Fruit fly (Drosophila melanogaster) whole organism, wandering third instar larva: ENCODE results near the gene Sf3a2.
A peak's percentile ranks its signal among the peaks of the same experiment; 100 is the strongest.

Source experiments
- Abd-B ChIP-seq: fragments of >200 bp; optimal IDR thresholded peaks from 2 replicates; lab custom pipeline; 2017; ENCODE audit warnings: missing biosample characterization, missing genetic modification characterization
- CG32264 ChIP-seq: fragments of 200-800 bp; sonication (Bioruptor generic); optimal IDR thresholded peaks from 2 replicates; lab custom pipeline; 2016; ENCODE audit warnings: missing biosample characterization, missing genetic modification characterization
- CG9705 ChIP-seq: fragments of 200-800 bp; sonication (Bioruptor generic); optimal IDR thresholded peaks from 2 replicates; lab custom pipeline; 2018; ENCODE audit warnings: missing biosample characterization, mild to moderate bottlenecking, missing genetic modification characterization
- CrebA ChIP-seq: fragments of 200-800 bp; sonication (Bioruptor generic); optimal IDR thresholded peaks from 2 replicates; lab custom pipeline; 2016; ENCODE audit warnings: missing biosample characterization, mild to moderate bottlenecking, missing genetic modification characterization, borderline replicate concordance
- Dfd ChIP-seq: fragments of >200 bp; optimal IDR thresholded peaks from 2 replicates; lab custom pipeline; 2017; ENCODE audit warnings: missing biosample characterization, missing genetic modification characterization
- Dif ChIP-seq: fragments of 200-275, 200-300 bp; sonication (Bioruptor generic); optimal IDR thresholded peaks from 2 replicates; lab custom pipeline; 2018; ENCODE audit warnings: missing biosample characterization, missing genetic modification characterization; ENCODE audit not compliant: partially characterized antibody
- GATAd ChIP-seq: sonication (Bioruptor generic); optimal IDR thresholded peaks from 2 replicates; lab custom pipeline; 2016; ENCODE audit warnings: missing biosample characterization, missing genetic modification characterization
- HLH106 ChIP-seq: fragments of 200-800 bp; optimal IDR thresholded peaks from 3 replicates; lab custom pipeline; 2019; ENCODE audit warnings: missing biosample characterization, mild to moderate bottlenecking, missing genetic modification characterization, moderate library complexity
- Hnf4 ChIP-seq: fragments of 200-800 bp; sonication (Bioruptor generic); optimal IDR thresholded peaks from 2 replicates; lab custom pipeline; 2016; ENCODE audit warnings: missing biosample characterization, mild to moderate bottlenecking, missing genetic modification characterization
- Hr78 ChIP-seq: fragments of >200 bp; optimal IDR thresholded peaks from 2 replicates; lab custom pipeline; 2017; ENCODE audit warnings: missing biosample characterization, missing genetic modification characterization
- Hr83 ChIP-seq: fragments of 200-300 bp; sonication (Bioruptor generic); optimal IDR thresholded peaks from 2 replicates; lab custom pipeline; 2016; ENCODE audit warnings: missing biosample characterization, mild to moderate bottlenecking, missing genetic modification characterization, moderate library complexity; ENCODE audit not compliant: poor library complexity, severe bottlenecking
- Jra ChIP-seq: sonication (Bioruptor generic); optimal IDR thresholded peaks from 2 replicates; lab custom pipeline; 2016; ENCODE audit warnings: missing biosample characterization, missing genetic modification characterization
- Mio ChIP-seq: sonication (Bioruptor generic); optimal IDR thresholded peaks from 2 replicates; lab custom pipeline; 2016; ENCODE audit warnings: missing biosample characterization, missing genetic modification characterization
- Myc ChIP-seq: fragments of >200 bp; optimal IDR thresholded peaks from 2 replicates; lab custom pipeline; 2017
- N ChIP-seq: fragments of >200 bp; optimal IDR thresholded peaks from 2 replicates; lab custom pipeline; 2018; ENCODE audit warnings: missing biosample characterization, missing external identifiers, missing genetic modification characterization
- OdsH ChIP-seq: fragments of 200-800 bp; sonication (Bioruptor generic); optimal IDR thresholded peaks from 2 replicates; lab custom pipeline; 2016; ENCODE audit warnings: missing biosample characterization, mild to moderate bottlenecking, missing genetic modification characterization
- Rel ChIP-seq, 2 experiments: fragments of 200-800 bp; sonication (Bioruptor generic) in 1 of 2; optimal IDR thresholded peaks; 2 replicates in 1 of 2; 3 replicates in 1 of 2; lab custom pipeline; 2016 to 2019; ENCODE audit warnings: mild to moderate bottlenecking in 2 of 2, missing biosample characterization in 2 of 2, missing genetic modification characterization in 2 of 2, moderate library complexity in 1 of 2
- Sp1 ChIP-seq: fragments of 200-800 bp; sonication (Bioruptor generic); optimal IDR thresholded peaks from 3 replicates; lab custom pipeline; 2019; ENCODE audit warnings: missing biosample characterization, mild to moderate bottlenecking, missing genetic modification characterization, moderate library complexity
- Vsx2 ChIP-seq: fragments of 200-300, 225-300 bp; sonication (Bioruptor generic); optimal IDR thresholded peaks from 2 replicates; lab custom pipeline; 2018; ENCODE audit warnings: missing biosample characterization, missing genetic modification characterization; ENCODE audit not compliant: partially characterized antibody
- br ChIP-seq: fragments of 200-800 bp; sonication (Bioruptor generic); optimal IDR thresholded peaks from 2 replicates; lab custom pipeline; 2016; ENCODE audit warnings: missing biosample characterization, missing genetic modification characterization
- brk ChIP-seq: fragments of 200-800 bp; sonication (Bioruptor generic); optimal IDR thresholded peaks from 2 replicates; lab custom pipeline; 2016; ENCODE audit warnings: missing biosample characterization, mild to moderate bottlenecking, missing genetic modification characterization
- dl ChIP-seq, 2 experiments: fragments of 175-275, 200-275 bp in 1 of 2; fragments of 200-275 bp in 1 of 2; sonication (Bioruptor generic); optimal IDR thresholded peaks; lab custom pipeline; 2018; ENCODE audit warnings: mild to moderate bottlenecking in 2 of 2, missing biosample characterization in 2 of 2, missing genetic modification characterization in 2 of 2, moderate library complexity in 2 of 2; ENCODE audit not compliant: partially characterized antibody in 2 of 2, insufficient read depth in 1 of 2
- dmrt93B ChIP-seq: fragments of 200-800 bp; sonication (Bioruptor generic); optimal IDR thresholded peaks from 2 replicates; lab custom pipeline; 2018; ENCODE audit warnings: missing biosample characterization, mild to moderate bottlenecking, missing genetic modification characterization
- dsf ChIP-seq: sonication (Bioruptor generic); optimal IDR thresholded peaks from 2 replicates; lab custom pipeline; 2016; ENCODE audit warnings: missing biosample characterization, missing genetic modification characterization, borderline replicate concordance
- ey ChIP-seq: fragments of 200-800 bp; sonication (Bioruptor generic); optimal IDR thresholded peaks from 2 replicates; lab custom pipeline; 2016; ENCODE audit warnings: missing biosample characterization, missing genetic modification characterization
- foxo ChIP-seq, 2 experiments: fragments of 200-800 bp; sonication (Bioruptor generic); optimal IDR thresholded peaks; 2 replicates in 1 of 2; 3 replicates in 1 of 2; lab custom pipeline; 2016 to 2017; ENCODE audit warnings: missing biosample characterization in 2 of 2, missing genetic modification characterization in 2 of 2
- fru ChIP-seq: fragments of 200-800 bp; sonication (Bioruptor generic); optimal IDR thresholded peaks from 3 replicates; lab custom pipeline; 2016; ENCODE audit warnings: missing biosample characterization, mild to moderate bottlenecking, missing genetic modification characterization
- h ChIP-seq: fragments of 200-800 bp; sonication (Bioruptor generic); optimal IDR thresholded peaks from 3 replicates; lab custom pipeline; 2016; ENCODE audit warnings: missing biosample characterization, mild to moderate bottlenecking, missing genetic modification characterization
- jim ChIP-seq: fragments of 175-275, 200-325 bp; sonication (Bioruptor generic); optimal IDR thresholded peaks from 2 replicates; lab custom pipeline; 2016; ENCODE audit warnings: missing biosample characterization, mild to moderate bottlenecking, missing genetic modification characterization
- lola ChIP-seq: fragments of >200 bp; optimal IDR thresholded peaks from 2 replicates; lab custom pipeline; 2017; ENCODE audit warnings: missing biosample characterization, missing genetic modification characterization
- pan ChIP-seq: fragments of >200 bp; optimal IDR thresholded peaks from 2 replicates; lab custom pipeline; 2017
- psq ChIP-seq: fragments of 200-800 bp; sonication (Bioruptor generic); optimal IDR thresholded peaks from 3 replicates; lab custom pipeline; 2017; ENCODE audit warnings: missing biosample characterization, mild to moderate bottlenecking, missing genetic modification characterization, moderate library complexity
- rgr ChIP-seq: fragments of 200-800 bp; sonication (Bioruptor generic); optimal IDR thresholded peaks from 3 replicates; lab custom pipeline; 2016; ENCODE audit warnings: missing biosample characterization, mild to moderate bottlenecking, missing genetic modification characterization
- sage ChIP-seq: fragments of 200-800 bp; sonication (Bioruptor generic); optimal IDR thresholded peaks from 2 replicates; lab custom pipeline; 2016; ENCODE audit warnings: missing biosample characterization, mild to moderate bottlenecking, missing genetic modification characterization
- sv ChIP-seq: fragments of 200-800 bp; sonication (Bioruptor generic); optimal IDR thresholded peaks from 3 replicates; lab custom pipeline; 2016; ENCODE audit warnings: missing biosample characterization, missing genetic modification characterization
- tai ChIP-seq: sonication (Bioruptor generic); optimal IDR thresholded peaks from 2 replicates; lab custom pipeline; 2016; ENCODE audit warnings: missing biosample characterization, missing genetic modification characterization
- usp ChIP-seq: fragments of >200 bp; optimal IDR thresholded peaks from 2 replicates; lab custom pipeline; 2017; ENCODE audit warnings: missing biosample characterization, missing genetic modification characterization
- woc ChIP-seq: sonication (Bioruptor generic); optimal IDR thresholded peaks from 2 replicates; lab custom pipeline; 2016; ENCODE audit warnings: missing biosample characterization, mild to moderate bottlenecking, missing genetic modification characterization

The Sf3a2 gene

DNA sequence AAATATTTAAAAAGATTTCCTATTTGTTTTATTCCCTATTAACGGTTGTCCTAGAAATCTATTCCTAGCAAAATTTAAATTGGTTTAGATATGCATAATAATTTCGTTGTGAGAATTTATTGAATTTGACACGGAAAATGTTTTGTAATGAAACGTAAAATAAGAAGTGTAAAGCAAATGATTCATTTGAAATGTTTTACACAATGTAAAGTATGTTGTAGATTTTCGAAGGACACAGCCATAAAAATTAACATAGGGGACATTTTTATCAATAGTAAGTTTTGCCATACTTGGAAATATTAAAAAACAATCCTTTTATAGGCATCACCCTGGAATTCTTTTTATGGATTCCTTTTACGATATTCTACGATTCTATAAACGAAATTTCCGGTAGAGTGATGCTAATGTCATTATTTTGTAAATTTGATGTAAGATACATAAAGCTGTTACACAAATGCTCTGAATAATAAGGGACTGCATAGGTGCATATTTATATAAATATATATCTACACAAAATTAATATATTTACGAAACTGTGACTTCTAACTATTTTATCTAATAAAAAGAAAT lies 43.8 kb upstream of the Sf3a2 start:
- TF ChIP-seq dmrt93B (GFP tag; lab: Kevin White, UChicago): no peak
- TF ChIP-seq Hr78: no peak
- TF ChIP-seq ey (GFP tag; lab: Kevin White, UChicago): no peak
- no peak for TF ChIP-seq Hnf4 (GFP tag; lab: Kevin White, UChicago)
- TF ChIP-seq h (GFP tag; lab: Kevin White, UChicago): no peak
- TF ChIP-seq sv (GFP tag; lab: Kevin White, UChicago): no peak
- TF ChIP-seq br (GFP tag; lab: Kevin White, UChicago): no peak
- TF ChIP-seq CG9705: no peak
- TF ChIP-seq fru (GFP tag; lab: Kevin White, UChicago): no peak
- no peak for TF ChIP-seq Mio (GFP tag; lab: Kevin White, UChicago)
- TF ChIP-seq Dif: no peak

DNA sequence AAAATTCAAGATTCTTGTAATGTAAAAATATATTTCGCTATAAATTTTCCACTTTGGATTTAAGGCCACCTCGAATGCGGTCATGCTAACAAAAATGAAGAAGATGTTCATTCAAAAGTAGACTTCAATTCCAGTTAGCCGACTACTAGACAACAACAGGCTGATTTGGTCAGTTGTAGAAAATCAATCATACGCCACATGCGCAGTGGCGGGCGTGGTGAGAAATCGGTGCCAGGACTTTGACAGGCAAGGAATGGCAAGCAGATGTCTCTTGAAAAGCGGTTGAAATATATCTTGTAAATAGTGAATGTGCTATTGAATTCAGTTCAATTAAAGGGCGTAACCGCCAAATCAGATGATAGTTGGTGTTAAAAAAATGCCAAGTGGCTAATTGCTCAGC lies 39.6 kb upstream of the Sf3a2 start, which contains the start of gene Ent3:
Ent3 (plus strand) TSS at position 224 of the 400 bp plus-strand sequence.
- TF ChIP-seq ey (GFP tag; lab: Kevin White, UChicago) (no peak), br (GFP tag; lab: Kevin White, UChicago) (no peak), Hr83 (GFP tag; lab: Kevin White, UChicago) (no peak), Rel (GFP tag; optimal IDR thresholded peaks at IDR 0.05; lab: Kevin White, UChicago) (no peak), Rel (tag; optimal IDR thresholded peaks at IDR 0.05; lab: Kevin White, UChicago) (no peak), OdsH (no peak), Vsx2 (no peak), tai (GFP tag; lab: Kevin White, UChicago) (no peak), Myc (lab: Kevin White, UChicago) (no peak), Hr78 (no peak), lola (GFP tag; lab: Kevin White, UChicago) (no peak), dl (GFP tag; optimal IDR thresholded peaks at IDR 0.05; lab: Kevin White, UChicago; ENCODE audit: insufficient read depth in 1 of 2, partially characterized antibody in 2 of 2) (no peak), N (GFP tag; lab: Kevin White, UChicago) (no peak), rgr (GFP tag; lab: Kevin White, UChicago) (no peak), Mio (GFP tag; lab: Kevin White, UChicago) (no peak), woc (GFP tag; lab: Kevin White, UChicago) (no peak), fru (GFP tag; lab: Kevin White, UChicago) (no peak)

DNA sequence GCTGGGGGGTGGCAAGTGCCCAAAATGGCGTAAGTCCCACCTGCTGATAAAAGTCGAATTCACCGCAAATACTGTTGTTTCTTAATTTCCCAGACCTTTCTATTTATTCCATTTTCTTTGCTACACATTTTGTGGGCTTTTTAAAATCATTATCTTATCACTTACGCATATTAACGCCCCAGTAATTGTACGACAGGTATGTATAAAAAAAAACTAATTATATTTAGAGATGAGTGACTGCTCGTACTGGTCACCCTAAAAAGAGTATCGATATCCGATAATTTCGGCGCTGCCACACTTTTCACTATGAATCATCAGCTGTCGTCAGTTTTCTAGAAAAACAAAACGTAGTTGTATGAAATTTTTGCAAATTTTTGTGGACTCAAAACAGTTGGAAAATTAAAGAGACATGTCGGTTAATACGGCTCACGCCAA lies 36.1 kb upstream of the Sf3a2 start, which contains the start of the genes CG10948 and Wbp2:
CG10948 (minus strand) TSS at position 251 of the 435 bp plus-strand sequence.
Wbp2 (plus strand) TSS at position 299 of the 435 bp plus-strand sequence.
- TF ChIP-seq Myc (lab: Kevin White, UChicago): no peak
- TF ChIP-seq h (GFP tag; lab: Kevin White, UChicago): no peak
- no peak for TF ChIP-seq rgr (GFP tag; lab: Kevin White, UChicago)
- no peak for TF ChIP-seq ey (GFP tag; lab: Kevin White, UChicago)
- TF ChIP-seq OdsH: no peak
- TF ChIP-seq Abd-B (GFP tag; lab: Kevin White, UChicago): no peak
- no peak for TF ChIP-seq Dif
- no peak for TF ChIP-seq tai (GFP tag; lab: Kevin White, UChicago)
- peak; percentile 57 for TF ChIP-seq sage
- no peak for TF ChIP-seq Mio (GFP tag; lab: Kevin White, UChicago)
- no peak for TF ChIP-seq dl (GFP tag; optimal IDR thresholded peaks at IDR 0.05; lab: Kevin White, UChicago; ENCODE audit: insufficient read depth in 1 of 2, partially characterized antibody in 2 of 2)
- peak; percentile 90 for TF ChIP-seq psq
- TF ChIP-seq Jra (GFP tag; lab: Kevin White, UChicago): peak; percentile 89
- no peak for TF ChIP-seq Dfd (GFP tag; lab: Kevin White, UChicago)
- no peak for TF ChIP-seq usp
- TF ChIP-seq fru (GFP tag; lab: Kevin White, UChicago): no peak
- no peak for TF ChIP-seq dmrt93B (GFP tag; lab: Kevin White, UChicago)
- TF ChIP-seq N (GFP tag; lab: Kevin White, UChicago): no peak
- no peak for TF ChIP-seq br (GFP tag; lab: Kevin White, UChicago)
- peak; percentile 22 for TF ChIP-seq dsf (GFP tag; lab: Kevin White, UChicago)
- peak; percentile 48 for TF ChIP-seq Vsx2
- TF ChIP-seq lola (GFP tag; lab: Kevin White, UChicago): no peak
- peak; percentile 20 for TF ChIP-seq CG9705
- TF ChIP-seq pan (lab: Kevin White, UChicago): no peak
- peak in 1 of 2 experiments; percentile 36 for TF ChIP-seq foxo (GFP tag; optimal IDR thresholded peaks at IDR 0.05; lab: Kevin White, UChicago)
- TF ChIP-seq woc (GFP tag; lab: Kevin White, UChicago): no peak
- no peak for TF ChIP-seq Rel (GFP tag; optimal IDR thresholded peaks at IDR 0.05; lab: Kevin White, UChicago)
- TF ChIP-seq Rel (tag; optimal IDR thresholded peaks at IDR 0.05; lab: Kevin White, UChicago): peak; percentile 95
- no peak for TF ChIP-seq Hr78
- no peak for TF ChIP-seq brk
- TF ChIP-seq jim (GFP tag; lab: Kevin White, UChicago): no peak
- TF ChIP-seq GATAd (GFP tag; lab: Kevin White, UChicago): no peak
- TF ChIP-seq HLH106 (tag; lab: Kevin White, UChicago): no peak
- no peak for TF ChIP-seq Hr83 (GFP tag; lab: Kevin White, UChicago)
- no peak for TF ChIP-seq sv (GFP tag; lab: Kevin White, UChicago)
- TF ChIP-seq CrebA: peak; percentile 73
- TF ChIP-seq CG32264 (GFP tag; lab: Kevin White, UChicago): peak; percentile 3
- TF ChIP-seq Sp1 (GFP tag; lab: Kevin White, UChicago): no peak
- peak; percentile 64 for TF ChIP-seq Hnf4 (GFP tag; lab: Kevin White, UChicago)
- TF ChIP-seq, all 38 proteins: peak for 11
